Fruit fly (Drosophila melanogaster) whole organism, prepupa: ENCODE measurements around the gene Sas-6.

ENCODE experiments used
- Blimp-1 ChIP-seq: fragments of 200-800 bp; sonication (Bioruptor generic); optimal IDR thresholded peaks from 3 replicates; lab custom pipeline; 2017; ENCODE audit warnings: missing biosample characterization, missing genetic modification characterization, mild to moderate bottlenecking, moderate library complexity, missing genetic modification reagents
- CG10631 ChIP-seq: fragments of 200-800 bp; sonication (Bioruptor generic); optimal IDR thresholded peaks from 2 replicates; lab custom pipeline; 2016; ENCODE audit warnings: missing biosample characterization, missing genetic modification characterization
- CG11762 ChIP-seq: fragments of 200-800 bp; sonication (Bioruptor generic); optimal IDR thresholded peaks from 3 replicates; lab custom pipeline; 2016; ENCODE audit warnings: missing biosample characterization, missing genetic modification characterization; ENCODE audit not compliant: insufficient read depth
- CG15336 ChIP-seq: fragments of 200-800 bp; sonication (Bioruptor generic); IDR thresholded peaks from 2 replicates; pipeline ENCODE4 v1.3.6; 2022; ENCODE audit warnings: missing biosample characterization, missing genetic modification characterization
- CG1621 ChIP-seq: fragments of 200-800 bp; sonication (Bioruptor generic); optimal IDR thresholded peaks from 3 replicates; lab custom pipeline; 2018; ENCODE audit warnings: missing biosample characterization, mild to moderate bottlenecking, missing genetic modification characterization
- CG16779 ChIP-seq: fragments of 200-800 bp; sonication (Bioruptor generic); optimal IDR thresholded peaks from 3 replicates; lab custom pipeline; 2017; ENCODE audit warnings: missing biosample characterization, mild to moderate bottlenecking, missing genetic modification characterization
- CG3032 ChIP-seq: fragments of 200-800 bp; optimal IDR thresholded peaks from 2 replicates; lab custom pipeline; 2019; ENCODE audit warnings: missing biosample characterization, mild to moderate bottlenecking, missing genetic modification characterization, moderate library complexity
- CG31627 ChIP-seq: fragments of 200-800 bp; sonication (Bioruptor generic); optimal IDR thresholded peaks from 3 replicates; lab custom pipeline; 2016; ENCODE audit warnings: missing biosample characterization, missing genetic modification characterization
- CG32006 ChIP-seq: fragments of 200-800 bp; sonication (Bioruptor generic); optimal IDR thresholded peaks from 3 replicates; lab custom pipeline; 2017; ENCODE audit warnings: missing biosample characterization, mild to moderate bottlenecking, missing genetic modification characterization
- CG6163 ChIP-seq: fragments of 200-800 bp; sonication (Bioruptor generic); IDR thresholded peaks from 3 replicates; pipeline ENCODE4 v1.3.6; 2022; ENCODE audit warnings: missing biosample characterization, missing genetic modification characterization
- CG6276 ChIP-seq: fragments of 200-800 bp; sonication (Bioruptor generic); optimal IDR thresholded peaks from 2 replicates; lab custom pipeline; 2017; ENCODE audit warnings: missing biosample characterization, mild to moderate bottlenecking, missing genetic modification characterization
- CG6792 ChIP-seq: fragments of 200-800 bp; sonication (Bioruptor generic); optimal IDR thresholded peaks from 3 replicates; lab custom pipeline; 2016; ENCODE audit warnings: missing biosample characterization, missing genetic modification characterization
- CG6854 ChIP-seq: fragments of 200-800 bp; sonication (Bioruptor generic); optimal IDR thresholded peaks from 2 replicates; lab custom pipeline; 2017; ENCODE audit warnings: missing biosample characterization, mild to moderate bottlenecking, missing genetic modification characterization
- CG8319 ChIP-seq: fragments of 200-800 bp; sonication (Bioruptor generic); optimal IDR thresholded peaks from 3 replicates; lab custom pipeline; 2016; ENCODE audit warnings: missing biosample characterization, missing genetic modification characterization
- CG8632 ChIP-seq: fragments of 200-800 bp; sonication (Bioruptor generic); optimal IDR thresholded peaks from 3 replicates; lab custom pipeline; 2016; ENCODE audit warnings: missing biosample characterization, missing genetic modification characterization
- CG9139 ChIP-seq: fragments of 200-800 bp; sonication (Bioruptor generic); optimal IDR thresholded peaks from 3 replicates; lab custom pipeline; 2017; ENCODE audit warnings: missing biosample characterization, mild to moderate bottlenecking, missing genetic modification characterization
- Eip78C ChIP-seq: fragments of 200-800 bp; sonication (Bioruptor generic); peaks from one replicate; lab custom pipeline; 2016; ENCODE audit warnings: missing biosample characterization, missing genetic modification characterization
- Eip93F ChIP-seq: fragments of 200-800 bp; sonication (Bioruptor generic); optimal IDR thresholded peaks from 2 replicates; lab custom pipeline; 2016; ENCODE audit warnings: missing biosample characterization, mild to moderate bottlenecking, missing genetic modification characterization
- Ets21C ChIP-seq: fragments of 200-800 bp; sonication (Bioruptor generic); optimal IDR thresholded peaks from 3 replicates; lab custom pipeline; 2016; ENCODE audit warnings: missing biosample characterization, missing genetic modification characterization
- Ets96B ChIP-seq: fragments of 200-800 bp; optimal IDR thresholded peaks from 2 replicates; lab custom pipeline; 2019; ENCODE audit warnings: missing biosample characterization, mild to moderate bottlenecking, missing genetic modification characterization, moderate library complexity
- Gug ChIP-seq: fragments of 200-800 bp; sonication (Bioruptor generic); IDR thresholded peaks from 2 replicates; pipeline ENCODE4 v1.3.6; 2022; ENCODE audit warnings: missing biosample characterization, missing genetic modification characterization
- Hr39 ChIP-seq: fragments of 200-800 bp; sonication (Bioruptor generic); optimal IDR thresholded peaks from 2 replicates; lab custom pipeline; 2016; ENCODE audit warnings: missing biosample characterization, missing genetic modification characterization
- Hr4 ChIP-seq: fragments of 200-800 bp; sonication (Bioruptor generic); optimal IDR thresholded peaks from 3 replicates; lab custom pipeline; 2016; ENCODE audit warnings: missing biosample characterization, missing genetic modification characterization
- OdsH ChIP-seq: fragments of 200-800 bp; sonication (Bioruptor generic); optimal IDR thresholded peaks from 3 replicates; lab custom pipeline; 2016; ENCODE audit warnings: missing biosample characterization, missing genetic modification characterization
- Smox ChIP-seq: fragments of 200-800 bp; sonication (Bioruptor generic); optimal IDR thresholded peaks from 3 replicates; lab custom pipeline; 2016; ENCODE audit warnings: missing biosample characterization, missing genetic modification characterization
- Sox102F ChIP-seq: fragments of 200-800 bp; sonication (Bioruptor generic); optimal IDR thresholded peaks from 2 replicates; lab custom pipeline; 2016; ENCODE audit warnings: missing biosample characterization, mild to moderate bottlenecking, missing genetic modification characterization
- Sox14 ChIP-seq: fragments of 200-800 bp; sonication (Bioruptor generic); optimal IDR thresholded peaks from 3 replicates; lab custom pipeline; 2016; ENCODE audit warnings: missing biosample characterization, missing genetic modification characterization
- achi ChIP-seq: fragments of 200-800 bp; sonication (Bioruptor generic); optimal IDR thresholded peaks from 3 replicates; lab custom pipeline; 2016; ENCODE audit warnings: missing biosample characterization, missing genetic modification characterization
- acj6 ChIP-seq: fragments of 200-800 bp; sonication (Bioruptor generic); optimal IDR thresholded peaks from 3 replicates; lab custom pipeline; 2016; ENCODE audit warnings: missing biosample characterization, missing genetic modification characterization
- dac ChIP-seq: fragments of 200-800 bp; sonication (Bioruptor generic); optimal IDR thresholded peaks from 2 replicates; lab custom pipeline; 2017; ENCODE audit warnings: missing biosample characterization, mild to moderate bottlenecking, missing genetic modification characterization
- dsx ChIP-seq: fragments of 200-800 bp; optimal IDR thresholded peaks from 3 replicates; lab custom pipeline; 2019; ENCODE audit warnings: missing biosample characterization, mild to moderate bottlenecking, missing genetic modification characterization, moderate library complexity; ENCODE audit not compliant: poor library complexity, severe bottlenecking
- eg ChIP-seq: fragments of 200-800 bp; sonication (Bioruptor generic); IDR thresholded peaks from 3 replicates; pipeline ENCODE4 v1.3.6; 2022; ENCODE audit warnings: missing biosample characterization, missing genetic modification characterization
- fd59A ChIP-seq: fragments of 200-800 bp; sonication (Bioruptor generic); optimal IDR thresholded peaks from 2 replicates; lab custom pipeline; 2017; ENCODE audit warnings: missing biosample characterization, mild to moderate bottlenecking, missing genetic modification characterization, missing genetic modification reagents
- fkh ChIP-seq: fragments of 200-800 bp; sonication (Bioruptor generic); optimal IDR thresholded peaks from 3 replicates; lab custom pipeline; 2017; ENCODE audit warnings: missing biosample characterization, mild to moderate bottlenecking, missing genetic modification characterization, moderate library complexity
- lz ChIP-seq: fragments of 200-800 bp; sonication (Bioruptor generic); optimal IDR thresholded peaks from 3 replicates; lab custom pipeline; 2016; ENCODE audit warnings: missing biosample characterization, missing genetic modification characterization
- net ChIP-seq: fragments of 200-800 bp; sonication (Bioruptor generic); optimal IDR thresholded peaks from 3 replicates; lab custom pipeline; 2016; ENCODE audit warnings: missing biosample characterization, missing genetic modification characterization
- salr ChIP-seq, 2 experiments: fragments of 200-800 bp; sonication (Bioruptor generic); optimal IDR thresholded peaks; 3 replicates each; lab custom pipeline; 2016 to 2018; ENCODE audit warnings: missing biosample characterization in 2 of 2, missing genetic modification characterization in 2 of 2, mild to moderate bottlenecking in 1 of 2
- spab ChIP-seq: fragments of 200-800 bp; sonication (Bioruptor generic); optimal IDR thresholded peaks from 2 replicates; lab custom pipeline; 2017; ENCODE audit warnings: missing biosample characterization, mild to moderate bottlenecking, missing genetic modification characterization, missing genetic modification reagents
- ss ChIP-seq, 2 experiments: fragments of 200-800 bp; sonication (Bioruptor generic); optimal IDR thresholded peaks; 2 replicates in 1 of 2; 3 replicates in 1 of 2; lab custom pipeline; 2017 to 2018; ENCODE audit warnings: mild to moderate bottlenecking in 2 of 2, missing biosample characterization in 2 of 2, missing genetic modification characterization in 2 of 2, moderate library complexity in 1 of 2
- svp ChIP-seq: fragments of 200-800 bp; sonication (Bioruptor generic); peaks from one replicate; lab custom pipeline; 2016; ENCODE audit warnings: missing biosample characterization, missing genetic modification characterization
- topi ChIP-seq: fragments of 200-800 bp; sonication (Bioruptor generic); optimal IDR thresholded peaks from 3 replicates; lab custom pipeline; 2016; ENCODE audit warnings: missing biosample characterization, missing genetic modification characterization
- vri ChIP-seq: fragments of 200-800 bp; sonication (Bioruptor generic); optimal IDR thresholded peaks from 3 replicates; lab custom pipeline; 2016; ENCODE audit warnings: missing biosample characterization, mild to moderate bottlenecking, missing genetic modification characterization

Sas-6 gene

dm6 chr3R:29983073-29983544 is 12.0 kb upstream of the Sas-6 start, which contains the start of gene CG7896 (continued):
- TF ChIP-seq fkh (GFP tag; lab: Kevin White, UChicago) (peak; percentile 12), CG10631 (peak; percentile 86), Ets96B (tag; lab: Kevin White, UChicago) (peak; percentile 80), CG15336 (peak; percentile 93), Eip93F (GFP tag; lab: Kevin White, UChicago) (peak; percentile 33), dsx (GFP tag; lab: Kevin White, UChicago) (peak; percentile 76), Gug (GFP tag; lab: Robert Waterston, UW) (peak; percentile 80), CG9139 (GFP tag; lab: Kevin White, UChicago) (peak; percentile 55), OdsH (GFP tag; lab: Kevin White, UChicago) (no peak), CG16779 (tag; lab: Kevin White, UChicago) (peak; percentile 51), Ets21C (peak; percentile 69), CG1621 (peak; percentile 50), vri (peak; percentile 72), Hr4 (peak; percentile 87), fd59A (peak; percentile 76), Smox (GFP tag; lab: Kevin White, UChicago) (peak; percentile 81)

DNA sequence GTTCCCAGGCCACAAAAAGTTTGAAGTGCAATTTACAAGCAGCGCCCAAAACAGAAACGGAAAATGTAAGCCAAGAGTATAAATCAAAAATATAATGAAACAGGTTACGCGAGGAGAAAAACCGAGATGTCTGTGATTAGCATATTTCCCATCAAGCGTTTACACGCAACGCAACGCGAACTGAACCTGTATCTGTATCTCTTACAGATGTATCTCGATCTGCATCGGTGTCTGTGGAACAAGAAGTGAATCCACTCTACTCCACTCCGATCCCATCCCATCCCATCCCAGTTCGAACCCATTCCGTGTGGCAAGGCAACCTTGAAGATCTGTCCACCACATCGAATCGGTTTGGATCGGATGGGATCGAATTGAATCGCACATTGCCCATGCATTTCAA is 11.3 kb upstream of the Sas-6 start:
- TF ChIP-seq eg (GFP tag; lab: Robert Waterston, UW) = no peak
- TF ChIP-seq Gug (GFP tag; lab: Robert Waterston, UW) = no peak
- TF ChIP-seq topi (GFP tag; lab: Kevin White, UChicago) = no peak
- TF ChIP-seq lz = no peak
- peak in 1 of 2 experiments; percentile 31 for TF ChIP-seq ss (GFP tag; optimal IDR thresholded peaks at IDR 0.05; lab: Kevin White, UChicago)

dm6 chr3R:29985219-29985618 is 9.9 kb upstream of the Sas-6 start:
- no peak for TF ChIP-seq Hr4
- TF ChIP-seq CG32006 (GFP tag; lab: Kevin White, UChicago) = no peak
- TF ChIP-seq CG6792 = no peak
- TF ChIP-seq CG6163 (GFP tag; lab: Robert Waterston, UW) = no peak
- TF ChIP-seq CG6854 = no peak
- no peak for TF ChIP-seq Gug (GFP tag; lab: Robert Waterston, UW)
- TF ChIP-seq svp = no peak
- no peak for TF ChIP-seq ss (GFP tag; optimal IDR thresholded peaks at IDR 0.05; lab: Kevin White, UChicago)
- TF ChIP-seq CG15336 = no peak
- TF ChIP-seq, all 60 proteins: peak for 0

dm6 chr3R:29990681-29991080 is 4.5 kb upstream of the Sas-6 start:
- no peak for TF ChIP-seq Hr39
- peak; percentile 67 for TF ChIP-seq fkh (GFP tag; lab: Kevin White, UChicago)

- TF ChIP-seq lz = no peak
- no peak for TF ChIP-seq Ets96B (tag; lab: Kevin White, UChicago)
- no peak for TF ChIP-seq net
- TF ChIP-seq Ets21C = no peak
- TF ChIP-seq Eip93F (GFP tag; lab: Kevin White, UChicago) = peak; percentile 33
- TF ChIP-seq acj6 (GFP tag; lab: Kevin White, UChicago) = no peak
- no peak for TF ChIP-seq salr (GFP tag; optimal IDR thresholded peaks at IDR 0.05; lab: Kevin White, UChicago)
- no peak for TF ChIP-seq CG6276
- TF ChIP-seq Blimp-1 (GFP tag; lab: Kevin White, UChicago) = no peak
- TF ChIP-seq Eip78C (GFP tag; lab: Kevin White, UChicago) = no peak
- TF ChIP-seq CG1621 = peak; percentile 1
- TF ChIP-seq CG8319 (GFP tag; lab: Kevin White, UChicago) = no peak
- TF ChIP-seq CG31627 = no peak
- no peak for TF ChIP-seq CG6792
- TF ChIP-seq CG8632 = no peak
- TF ChIP-seq CG3032 = no peak
- TF ChIP-seq CG6163 (GFP tag; lab: Robert Waterston, UW) = no peak
- TF ChIP-seq Smox (GFP tag; lab: Kevin White, UChicago) = no peak
- peak; percentile 6 for TF ChIP-seq fkh (GFP tag; lab: Kevin White, UChicago)
- no peak for TF ChIP-seq dac (GFP tag; lab: Kevin White, UChicago)
- TF ChIP-seq svp = no peak
- no peak for TF ChIP-seq achi (GFP tag; lab: Kevin White, UChicago)
- TF ChIP-seq dsx (GFP tag; lab: Kevin White, UChicago) = no peak
- no peak for TF ChIP-seq eg (GFP tag; lab: Robert Waterston, UW)
- no peak for TF ChIP-seq Sox102F (GFP tag; lab: Kevin White, UChicago)
- TF ChIP-seq CG11762 (GFP tag; lab: Kevin White, UChicago) = no peak
- no peak for TF ChIP-seq spab (GFP tag; lab: Kevin White, UChicago)
- TF ChIP-seq CG9139 (GFP tag; lab: Kevin White, UChicago) = no peak
- TF ChIP-seq Sox14 (GFP tag; lab: Kevin White, UChicago) = peak; percentile 86
These were observed 2.0 kb upstream of the Sas-6 start, which contains the start of gene Acph-1 for dm6 chr3R:29993134-29993533. Gene Acph-1, minus strand, starts transcription at chr3R:29993411.
